Worm (Caenorhabditis elegans) whole organism, late embryonic: ENCODE data around the gene glb-25.

ENCODE experiments used
- C08G9.2 ChIP-seq: sonication (generic microtip); optimal IDR thresholded peaks from 2 replicates; lab custom pipeline; 2016; ENCODE audit warnings: mild to moderate bottlenecking, missing genetic modification characterization, moderate library complexity, missing compliant biosample characterization
- F13H6.1 ChIP-seq: sonication (generic microtip); optimal IDR thresholded peaks from 2 replicates; lab custom pipeline; 2016; ENCODE audit warnings: missing genetic modification characterization, missing compliant biosample characterization
- K02D7.2 ChIP-seq: sonication (generic microtip); optimal IDR thresholded peaks from 2 replicates; lab custom pipeline; 2017; ENCODE audit warnings: mild to moderate bottlenecking, missing genetic modification characterization, missing compliant biosample characterization
- K09A11.1 ChIP-seq: sonication (generic microtip); optimal IDR thresholded peaks from 2 replicates; lab custom pipeline; 2017; ENCODE audit warnings: antibody characterized with exemption, mild to moderate bottlenecking, missing genetic modification characterization, missing compliant biosample characterization; ENCODE audit not compliant: insufficient read depth
- T23F11.4 ChIP-seq: fragments of 200-800 bp; sonication (Bioruptor generic); optimal IDR thresholded peaks from 2 replicates; lab custom pipeline; 2018; ENCODE audit warnings: mild to moderate bottlenecking, missing genetic modification characterization, missing compliant biosample characterization
- Y22D7AL.16 ChIP-seq: sonication (generic microtip); optimal IDR thresholded peaks from 2 replicates; lab custom pipeline; 2016; ENCODE audit warnings: missing genetic modification characterization, missing compliant biosample characterization
- ceh-18 ChIP-seq: sonication (generic microtip); optimal IDR thresholded peaks from 2 replicates; lab custom pipeline; 2016; ENCODE audit warnings: missing genetic modification characterization, missing compliant biosample characterization
- ceh-2 ChIP-seq: sonication (generic microtip); optimal IDR thresholded peaks from 2 replicates; lab custom pipeline; 2016; ENCODE audit warnings: missing genotype, missing genetic modification characterization, missing compliant biosample characterization
- ceh-22 ChIP-seq: sonication (generic microtip); optimal IDR thresholded peaks from 2 replicates; lab custom pipeline; 2017; ENCODE audit warnings: missing biosample characterization, missing genetic modification characterization
- ceh-34 ChIP-seq: sonication (generic microtip); optimal IDR thresholded peaks from 2 replicates; lab custom pipeline; 2016; ENCODE audit warnings: mild to moderate bottlenecking, missing genetic modification characterization, missing compliant biosample characterization
- ceh-45 ChIP-seq: fragments of 200-800 bp; sonication (Bioruptor generic); IDR thresholded peaks from 2 replicates; pipeline ENCODE4 v1.3.6; 2022; ENCODE audit warnings: missing genetic modification reagents, missing genetic modification characterization, missing compliant biosample characterization
- ceh-6 ChIP-seq: fragments of 200-800 bp; sonication (Bioruptor generic); optimal IDR thresholded peaks from 2 replicates; lab custom pipeline; 2018; ENCODE audit warnings: mild to moderate bottlenecking, missing genetic modification characterization, missing compliant biosample characterization
- ceh-9 ChIP-seq: sonication (generic microtip); optimal IDR thresholded peaks from 2 replicates; lab custom pipeline; 2016; ENCODE audit warnings: mild to moderate bottlenecking, missing genetic modification characterization, inconsistent platforms, missing compliant biosample characterization
- elt-2 ChIP-seq: sonication (generic microtip); optimal IDR thresholded peaks from 2 replicates; lab custom pipeline; 2016; ENCODE audit warnings: missing genetic modification reagents, missing genetic modification characterization, missing compliant biosample characterization
- elt-4 ChIP-seq: sonication (generic microtip); optimal IDR thresholded peaks from 2 replicates; lab custom pipeline; 2016; ENCODE audit warnings: missing genetic modification characterization, missing compliant biosample characterization
- fkh-10 ChIP-seq: fragments of 150-350 bp; optimal IDR thresholded peaks from 2 replicates; lab custom pipeline; 2014; ENCODE audit warnings: missing biosample characterization, missing genetic modification reagents, missing genetic modification characterization
- hlh-13 ChIP-seq: fragments of 200-800 bp; sonication (Bioruptor generic); optimal IDR thresholded peaks from 2 replicates; lab custom pipeline; 2018; ENCODE audit warnings: mild to moderate bottlenecking, missing genetic modification characterization, missing compliant biosample characterization
- hlh-30 ChIP-seq: sonication (generic microtip); optimal IDR thresholded peaks from 2 replicates; lab custom pipeline; 2017; ENCODE audit warnings: antibody characterized with exemption, missing genetic modification characterization, missing compliant biosample characterization; ENCODE audit not compliant: insufficient read depth
- hlh-6 ChIP-seq: sonication (generic microtip); optimal IDR thresholded peaks from 2 replicates; lab custom pipeline; 2016; ENCODE audit warnings: missing genotype, missing genetic modification characterization, missing compliant biosample characterization
- lim-6 ChIP-seq: sonication (generic microtip); optimal IDR thresholded peaks from 2 replicates; lab custom pipeline; 2016; ENCODE audit warnings: missing genetic modification characterization, missing compliant biosample characterization
- lin-11 ChIP-seq: fragments of 200-800 bp; sonication (Bioruptor generic); optimal IDR thresholded peaks from 2 replicates; lab custom pipeline; 2018; ENCODE audit warnings: mild to moderate bottlenecking, missing genetic modification characterization, missing compliant biosample characterization
- madf-2 ChIP-seq: sonication (generic microtip); optimal IDR thresholded peaks from 2 replicates; lab custom pipeline; 2017; ENCODE audit warnings: missing genetic modification characterization, missing compliant biosample characterization
- npax-4 ChIP-seq: sonication (generic microtip); optimal IDR thresholded peaks from 2 replicates; lab custom pipeline; 2016; ENCODE audit warnings: missing genetic modification characterization, missing compliant biosample characterization
- odd-2 ChIP-seq: sonication (generic microtip); optimal IDR thresholded peaks from 2 replicates; lab custom pipeline; 2017; ENCODE audit warnings: antibody characterized with exemption, mild to moderate bottlenecking, missing genetic modification characterization, missing compliant biosample characterization
- pha-4 ChIP-seq: fragments of 150-350 bp; optimal IDR thresholded peaks from 2 replicates; lab custom pipeline; 2018; ENCODE audit warnings: missing biosample characterization, missing genetic modification reagents, missing genetic modification characterization
- rnt-1 ChIP-seq: sonication (generic microtip); optimal IDR thresholded peaks from 2 replicates; lab custom pipeline; 2016; ENCODE audit warnings: missing genetic modification characterization, missing compliant biosample characterization
- sdc-2 ChIP-seq: sonication (generic microtip); optimal IDR thresholded peaks from 2 replicates; lab custom pipeline; 2016; ENCODE audit warnings: missing genotype, missing genetic modification characterization, missing compliant biosample characterization
- sox-4 ChIP-seq: sonication (generic microtip); optimal IDR thresholded peaks from 2 replicates; lab custom pipeline; 2017; ENCODE audit warnings: mild to moderate bottlenecking, missing genetic modification characterization, inconsistent platforms, missing compliant biosample characterization
- syd-9 ChIP-seq: sonication (generic microtip); optimal IDR thresholded peaks from 2 replicates; lab custom pipeline; 2016; ENCODE audit warnings: mild to moderate bottlenecking, missing genetic modification characterization, moderate library complexity, missing compliant biosample characterization
- ttx-3 ChIP-seq: sonication (generic microtip); optimal IDR thresholded peaks from 2 replicates; lab custom pipeline; 2016; ENCODE audit warnings: missing genetic modification reagents, missing genetic modification characterization, missing compliant biosample characterization
- unc-3 ChIP-seq, 2 experiments: fragments of 200-800 bp in 1 of 2; sonication (Bioruptor generic) in 1 of 2; sonication (generic microtip) in 1 of 2; conservative IDR thresholded peaks in 1 of 2; optimal IDR thresholded peaks in 1 of 2; 2 replicates each; pipeline versions ENCODE4 v1.3.6 to Lab custom; 2016 to 2022; ENCODE audit warnings: missing compliant biosample characterization in 2 of 2, missing genetic modification characterization in 2 of 2, missing genetic modification reagents in 1 of 2
- unc-55 ChIP-seq: sonication (generic microtip); optimal IDR thresholded peaks from 2 replicates; lab custom pipeline; 2017; ENCODE audit warnings: missing biosample characterization, missing genetic modification reagents, missing genetic modification characterization

The glb-25 gene

ce11 chrV:1989220-1989619 lies 51.2 kb downstream of the glb-25 start:
- TF ChIP-seq hlh-30 (tag; lab: Kevin White, UChicago) = no peak
- TF ChIP-seq rnt-1 (tag; lab: Kevin White, UChicago) = no peak
- TF ChIP-seq ttx-3 (tag; lab: Kevin White, UChicago) = no peak
- TF ChIP-seq Y22D7AL.16 (tag; lab: Kevin White, UChicago) = no peak
- no peak for TF ChIP-seq hlh-13 (GFP tag; lab: Kevin White, UChicago)
- TF ChIP-seq syd-9 = no peak
- no peak for TF ChIP-seq K02D7.2 (tag; lab: Kevin White, UChicago)
- no peak for TF ChIP-seq K09A11.1
- TF ChIP-seq madf-2 (tag; lab: Kevin White, UChicago) = no peak
- TF ChIP-seq ceh-2 (tag; lab: Kevin White, UChicago) = no peak
- no peak for TF ChIP-seq lin-11
- no peak for TF ChIP-seq elt-4 (tag; lab: Kevin White, UChicago)
- no peak for TF ChIP-seq ceh-9 (tag; lab: Kevin White, UChicago)
- TF ChIP-seq ceh-18 (tag; lab: Kevin White, UChicago) = no peak
- TF ChIP-seq T23F11.4 (GFP tag; lab: Kevin White, UChicago) = no peak
- TF ChIP-seq pha-4 (tag; lab: Kevin White, UChicago) = no peak
- TF ChIP-seq C08G9.2 = no peak
- no peak for TF ChIP-seq unc-55 (GFP tag; lab: Kevin White, UChicago)

DNA sequence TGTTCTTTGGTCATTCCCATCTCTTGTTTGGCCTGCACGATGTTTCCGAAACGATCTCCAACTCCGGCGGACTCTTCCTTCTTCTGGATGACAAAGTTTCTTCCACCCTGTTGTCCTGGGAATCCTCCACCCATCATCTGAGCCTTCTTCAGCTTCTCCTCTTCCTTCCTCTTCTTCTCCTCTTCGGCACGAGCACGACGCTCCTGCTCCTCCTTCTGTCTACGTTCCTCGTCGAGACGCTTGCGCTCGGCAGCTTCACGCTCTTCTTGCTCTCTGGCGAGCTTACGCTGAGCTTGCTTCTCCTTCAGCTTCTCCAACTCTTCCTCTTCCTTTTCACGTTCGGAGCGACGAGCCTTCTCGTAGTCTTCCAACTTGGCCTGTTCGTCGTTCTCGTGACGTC lies 53.3 kb downstream of the glb-25 start:
- TF ChIP-seq sox-4 (tag; lab: Kevin White, UChicago) = no peak
- no peak for TF ChIP-seq hlh-6 (tag; lab: Kevin White, UChicago)
- no peak for TF ChIP-seq rnt-1 (tag; lab: Kevin White, UChicago)
- no peak for TF ChIP-seq F13H6.1 (tag; lab: Kevin White, UChicago)
- no peak for TF ChIP-seq lim-6 (tag; lab: Kevin White, UChicago)
- TF ChIP-seq ceh-6 = no peak
- no peak for TF ChIP-seq fkh-10 (GFP tag; lab: Kevin White, UChicago)
- TF ChIP-seq ceh-2 (tag; lab: Kevin White, UChicago) = no peak
- TF ChIP-seq, all 69 proteins: peak for 0

DNA sequence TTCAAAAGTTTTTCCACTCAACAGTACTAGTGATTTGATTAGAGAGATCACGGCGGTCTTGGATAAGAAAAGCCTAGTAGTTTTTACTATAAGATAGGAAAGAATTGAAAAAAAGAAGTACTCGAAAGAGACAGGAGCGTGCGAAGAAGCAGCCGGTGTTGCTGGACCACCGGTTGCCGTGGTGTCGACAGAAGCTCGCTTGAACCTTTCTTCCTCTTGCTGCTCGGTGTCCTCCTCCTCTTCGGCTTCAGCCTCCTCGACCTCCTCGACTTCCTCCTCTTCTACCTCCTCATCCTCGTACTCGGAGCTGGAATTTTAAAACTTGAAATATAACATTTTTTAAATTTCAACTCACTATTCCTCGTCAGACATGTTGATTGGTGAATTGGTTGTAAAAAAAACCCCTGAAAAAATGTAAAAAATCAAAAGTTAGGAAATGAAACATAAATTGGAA lies 54.5 kb downstream of the glb-25 start, which contains the start of gene tnt-4:
tnt-4 (minus strand) TSS at position 404 of the 454 bp plus-strand sequence.
- TF ChIP-seq ceh-45 (GFP tag; lab: Robert Waterston, UW) (no peak), ceh-34 (tag; lab: Kevin White, UChicago) (no peak), elt-2 (tag; lab: Kevin White, UChicago) (no peak), F13H6.1 (tag; lab: Kevin White, UChicago) (no peak), unc-3 (GFP tag; conservative IDR thresholded peaks at IDR 0.05; lab: Robert Waterston, UW) (no peak), unc-3 (tag; optimal IDR thresholded peaks at IDR 0.05; lab: Kevin White, UChicago) (no peak), odd-2 (tag; lab: Kevin White, UChicago) (no peak), npax-4 (tag; lab: Kevin White, UChicago) (no peak), hlh-30 (tag; lab: Kevin White, UChicago) (no peak), ceh-22 (tag; lab: Kevin White, UChicago) (peak; percentile 47)

- TF ChIP-seq sdc-2 (tag; lab: Kevin White, UChicago) (no peak), ceh-2 (tag; lab: Kevin White, UChicago) (no peak), K09A11.1 (no peak), elt-2 (tag; lab: Kevin White, UChicago) (peak; percentile 69), unc-55 (GFP tag; lab: Kevin White, UChicago) (no peak)
Measured at ce11 chrV:1998358-1998757, 60.3 kb downstream of the glb-25 start.
